Worm (Caenorhabditis elegans): ENCODE results near the gene icl-1.

icl-1 gene

DNA sequence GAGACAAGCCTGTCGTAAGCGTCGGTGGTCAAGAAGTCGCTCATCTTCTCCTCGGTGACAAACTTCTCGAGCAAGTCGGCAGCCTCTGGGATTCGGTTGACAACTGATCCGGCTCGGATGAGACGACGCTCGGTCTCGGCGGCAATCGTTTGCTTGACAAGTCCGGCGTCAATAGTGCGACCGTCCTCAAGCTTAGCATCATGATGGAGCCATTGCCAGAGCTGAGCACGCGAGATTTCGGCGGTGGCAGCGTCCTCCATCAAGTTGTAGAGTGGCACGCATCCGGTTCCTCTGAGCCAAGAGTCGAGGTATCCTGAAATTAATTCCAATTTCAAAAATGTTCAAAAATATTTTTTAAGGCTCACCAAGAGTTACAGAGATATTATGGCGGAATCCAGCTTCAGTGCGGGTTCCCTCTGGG is 3.3 kb downstream of the icl-1 start:
- TF ChIP-seq Y55F3AM.14 (GFP tag; optimal IDR thresholded peaks at IDR 0.05) (no peak), sma-3 (GFP tag; optimal IDR thresholded peaks at IDR 0.05) (peak; percentile 31)

DNA sequence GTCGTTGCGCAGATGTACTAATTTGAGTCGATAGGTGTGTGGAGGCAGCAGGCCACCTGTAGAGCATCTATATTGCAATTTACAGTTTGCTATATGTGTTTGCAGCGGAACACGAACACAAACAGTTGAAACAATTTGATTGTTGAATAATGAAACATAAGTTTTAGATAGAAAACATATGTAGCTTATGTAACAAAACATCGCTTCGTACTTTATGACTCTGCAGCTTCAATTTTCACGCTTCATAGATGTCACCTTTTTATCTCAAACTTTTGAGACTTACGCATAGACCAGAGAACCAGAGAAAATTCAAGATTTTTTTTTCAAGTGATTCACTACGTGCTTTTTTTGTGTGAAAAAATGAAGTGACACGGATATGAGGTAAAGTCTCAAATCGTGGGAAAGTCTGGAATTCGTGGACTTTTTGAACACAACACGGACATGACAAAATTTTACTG is 3.9 kb downstream of the icl-1 start, which contains the start of gene fbxb-72:
TSS of gene fbxb-72 (minus strand) at position 58 of the 458 bp plus-strand sequence.
- TF ChIP-seq nhr-6 (tag; optimal IDR thresholded peaks at IDR 0.05) = peak; percentile 63
- TF ChIP-seq mab-5 (tag; optimal IDR thresholded peaks at IDR 0.05) = no peak
- peak; percentile 70 for TF ChIP-seq sma-3 (GFP tag; optimal IDR thresholded peaks at IDR 0.05)
- peak; percentile 46 for TF ChIP-seq gmeb-1 (tag; optimal IDR thresholded peaks at IDR 0.05)
- no peak for TF ChIP-seq egl-27 (tag; optimal IDR thresholded peaks at IDR 0.05)
- peak; percentile 90 for TF ChIP-seq Y55F3AM.14 (GFP tag; optimal IDR thresholded peaks at IDR 0.05)
- no peak for TF ChIP-seq ceh-82 (tag; optimal IDR thresholded peaks at IDR 0.05)
- TF ChIP-seq nhr-25 (tag; optimal IDR thresholded peaks at IDR 0.05) = peak; percentile 89
- peak; percentile 71 for TF ChIP-seq F13H6.1 (tag; optimal IDR thresholded peaks at IDR 0.05)
- peak; percentile 98 for TF ChIP-seq ama-1 (optimal IDR thresholded peaks at IDR 0.05)
- no peak for TF ChIP-seq unc-39 (tag; optimal IDR thresholded peaks at IDR 0.05)
- no peak for TF ChIP-seq ceh-16 (tag; optimal IDR thresholded peaks at IDR 0.05)
- no peak for TF ChIP-seq nhr-23 (tag; optimal IDR thresholded peaks at IDR 0.05)
- peak; percentile 17 for TF ChIP-seq ZK546.5 (tag; optimal IDR thresholded peaks at IDR 0.05)
- TF ChIP-seq R02D3.7 (tag; optimal IDR thresholded peaks at IDR 0.05) = no peak
- TF ChIP-seq ztf-4 (tag; optimal IDR thresholded peaks at IDR 0.05) = peak; percentile 89
- TF ChIP-seq snpc-4 (tag; optimal IDR thresholded peaks at IDR 0.05) = peak; percentile 37
- TF ChIP-seq nhr-21 (tag; optimal IDR thresholded peaks at IDR 0.05) = peak; percentile 95
- TF ChIP-seq mdl-1 (tag; optimal IDR thresholded peaks at IDR 0.05) = no peak
- TF ChIP-seq elt-1 (tag; optimal IDR thresholded peaks at IDR 0.05) = no peak
- 0 out of 2 replicates have a peak, but pooled peaks have one; percentile 18 for TF ChIP-seq ztf-1 (GFP tag; conservative IDR thresholded peaks at IDR 0.05)
- TF ChIP-seq lin-39 (tag; optimal IDR thresholded peaks at IDR 0.05) = no peak
- TF ChIP-seq lin-13 (GFP tag; optimal IDR thresholded peaks at IDR 0.05) = peak; percentile 53
- no peak for TF ChIP-seq unc-62 (GFP tag; optimal IDR thresholded peaks at IDR 0.05)
- TF ChIP-seq crh-2 (tag; optimal IDR thresholded peaks at IDR 0.05) = peak; percentile 85
- TF ChIP-seq nhr-129 (tag; optimal IDR thresholded peaks at IDR 0.05) = peak; percentile 88
- no peak for TF ChIP-seq mbf-1 (tag; optimal IDR thresholded peaks at IDR 0.05)
- TF ChIP-seq sem-4 (tag; optimal IDR thresholded peaks at IDR 0.05) = peak; percentile 8
- TF ChIP-seq blmp-1 (tag; optimal IDR thresholded peaks at IDR 0.05; ENCODE audit: insufficient read depth) = peak; percentile 73
- TF ChIP-seq sma-9 (GFP tag; optimal IDR thresholded peaks at IDR 0.05) = peak; percentile 77
- no peak for TF ChIP-seq sma-9 (tag; optimal IDR thresholded peaks at IDR 0.05)
- TF ChIP-seq fos-1 (tag; optimal IDR thresholded peaks at IDR 0.05) = no peak
- TF ChIP-seq dmd-4 (tag; optimal IDR thresholded peaks at IDR 0.05) = no peak
- no peak for TF ChIP-seq unc-55 (GFP tag; optimal IDR thresholded peaks at IDR 0.05)
- TF ChIP-seq nhr-12 (tag; optimal IDR thresholded peaks at IDR 0.05) = no peak
- TF ChIP-seq skn-1 (tag; optimal IDR thresholded peaks at IDR 0.05) = no peak
- peak; percentile 5 for TF ChIP-seq aly-2 (tag; optimal IDR thresholded peaks at IDR 0.05)
- peak; percentile 32 for TF ChIP-seq C34F6.9 (tag; optimal IDR thresholded peaks at IDR 0.05)
- no peak for TF ChIP-seq nhr-10 (tag; optimal IDR thresholded peaks at IDR 0.05)
- peak in 1 of 2 experiments; percentile 87 for TF ChIP-seq lsy-2 (tag; optimal IDR thresholded peaks at IDR 0.05)
- no peak for TF ChIP-seq ztf-11 (tag; optimal IDR thresholded peaks at IDR 0.05)

DNA sequence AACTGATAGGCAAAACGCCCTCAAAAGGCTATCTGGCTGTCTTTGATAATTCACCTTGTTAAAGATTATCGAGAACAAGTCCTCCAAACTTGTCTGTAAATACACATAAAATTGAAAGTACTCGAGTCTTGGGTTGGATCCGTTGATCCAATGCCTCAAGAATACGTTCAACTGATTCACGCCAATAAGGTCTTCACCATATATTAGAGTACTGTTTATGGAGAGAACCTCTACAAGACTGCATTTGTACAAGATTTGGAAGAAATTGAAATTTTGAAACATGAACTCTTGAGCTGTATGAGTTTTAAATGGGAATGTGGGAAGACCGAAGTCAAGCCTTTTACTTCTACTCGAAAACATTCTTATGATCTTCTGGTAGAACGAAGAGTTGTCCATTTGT is 4.9 kb downstream of the icl-1 start:
- no peak for TF ChIP-seq nhr-11 (tag; optimal IDR thresholded peaks at IDR 0.05)
- TF ChIP-seq nhr-77 (tag; optimal IDR thresholded peaks at IDR 0.05) = no peak
- no peak for TF ChIP-seq nhr-10 (tag; optimal IDR thresholded peaks at IDR 0.05)
- no peak for TF ChIP-seq nhr-23 (tag; optimal IDR thresholded peaks at IDR 0.05)
- no peak for TF ChIP-seq ZK546.5 (tag; optimal IDR thresholded peaks at IDR 0.05)
- no peak for TF ChIP-seq Y55F3AM.14 (GFP tag; optimal IDR thresholded peaks at IDR 0.05)
- no peak for TF ChIP-seq nhr-21 (tag; optimal IDR thresholded peaks at IDR 0.05)
- no peak for TF ChIP-seq fos-1 (tag; optimal IDR thresholded peaks at IDR 0.05)
- TF ChIP-seq nhr-12 (tag; optimal IDR thresholded peaks at IDR 0.05) = no peak
- TF ChIP-seq nhr-237 (tag; optimal IDR thresholded peaks at IDR 0.05) = no peak
- no peak for TF ChIP-seq lsy-2 (tag; optimal IDR thresholded peaks at IDR 0.05)
- no peak for TF ChIP-seq sem-4 (tag; optimal IDR thresholded peaks at IDR 0.05)
- no peak for TF ChIP-seq crh-2 (tag; optimal IDR thresholded peaks at IDR 0.05)
- TF ChIP-seq ztf-11 (tag; optimal IDR thresholded peaks at IDR 0.05) = no peak
- no peak for TF ChIP-seq sma-9 (GFP tag; optimal IDR thresholded peaks at IDR 0.05)
- TF ChIP-seq sma-9 (tag; optimal IDR thresholded peaks at IDR 0.05) = no peak
- no peak for TF ChIP-seq aly-2 (tag; optimal IDR thresholded peaks at IDR 0.05)
- no peak for TF ChIP-seq ceh-82 (tag; optimal IDR thresholded peaks at IDR 0.05)
- no peak for TF ChIP-seq sma-3 (GFP tag; optimal IDR thresholded peaks at IDR 0.05)
